Worm (Caenorhabditis elegans) whole organism, mixed stage, embryonic: Measurements from ENCODE around the gene nuo-1.

Source experiments
- cnd-1 ChIP-seq: fragments of 200-800 bp; sonication (Bioruptor generic); optimal IDR thresholded peaks from 2 replicates; lab custom pipeline; 2018; ENCODE audit warnings: mild to moderate bottlenecking, missing genetic modification characterization, missing compliant biosample characterization
- mab-5 ChIP-seq: fragments of 150-350 bp; optimal IDR thresholded peaks from 2 replicates; lab custom pipeline; 2014; ENCODE audit warnings: missing biosample characterization, missing genetic modification characterization
- nhr-28 ChIP-seq: fragments of 150-350 bp; optimal IDR thresholded peaks from 2 replicates; lab custom pipeline; 2014; ENCODE audit warnings: missing biosample characterization, missing genetic modification characterization
- snpc-4 ChIP-seq: fragments of 150-350 bp; optimal IDR thresholded peaks from 2 replicates; lab custom pipeline; 2014; ENCODE audit warnings: missing biosample characterization, missing genetic modification characterization
- unc-62 ChIP-seq: fragments of 150-350 bp; optimal IDR thresholded peaks from 2 replicates; lab custom pipeline; 2014; ENCODE audit warnings: missing biosample characterization, missing genetic modification reagents, missing genetic modification characterization
- ztf-11 ChIP-seq: fragments of 150-350 bp; optimal IDR thresholded peaks from 2 replicates; lab custom pipeline; 2014; ENCODE audit warnings: missing biosample characterization, missing genetic modification characterization

ce11 chrII:11072565-11072964 lies 25.1 kb upstream of the nuo-1 start:
- no peak for TF ChIP-seq unc-62 (GFP tag; lab: Kevin White, UChicago)
- TF ChIP-seq mab-5 (tag; lab: Kevin White, UChicago) = no peak
- TF ChIP-seq nhr-28 (tag; lab: Kevin White, UChicago) = no peak
- no peak for TF ChIP-seq ztf-11 (tag; lab: Kevin White, UChicago)
- no peak for TF ChIP-seq cnd-1 (tag; lab: Kevin White, UChicago)
- TF ChIP-seq snpc-4 (tag; lab: Kevin White, UChicago) = no peak
